Fruit fly (Drosophila melanogaster): ENCODE results near the gene Octbeta1R.

The Octbeta1R gene

dm6 chr3R:22538877-22539276 is 41.9 kb downstream of the Octbeta1R start:
- TF ChIP-seq h (GFP tag; optimal IDR thresholded peaks at IDR 0.05) (peak; percentile 13), ey (GFP tag; optimal IDR thresholded peaks at IDR 0.05) (no peak), foxo (GFP tag; optimal IDR thresholded peaks at IDR 0.05) (peak in 1 of 2 experiments; percentile 14), Rel (GFP tag; optimal IDR thresholded peaks at IDR 0.05) (no peak), Rel (tag; optimal IDR thresholded peaks at IDR 0.05) (no peak)

- TF ChIP-seq Myc (optimal IDR thresholded peaks at IDR 0.05), result no peak
- TF ChIP-seq HLH106 (tag; optimal IDR thresholded peaks at IDR 0.05), result no peak
- peak; percentile 4 for TF ChIP-seq Hr83 (GFP tag; optimal IDR thresholded peaks at IDR 0.05; ENCODE audit: poor library complexity, severe bottlenecking)
- peak; percentile 7 for TF ChIP-seq Vsx2 (GFP tag; optimal IDR thresholded peaks at IDR 0.05; ENCODE audit: partially characterized antibody)
- no peak for TF ChIP-seq pan (optimal IDR thresholded peaks at IDR 0.05)
- TF ChIP-seq ey (GFP tag; optimal IDR thresholded peaks at IDR 0.05), result no peak
- no peak for TF ChIP-seq br (GFP tag; optimal IDR thresholded peaks at IDR 0.05)
- TF ChIP-seq Jra (GFP tag; optimal IDR thresholded peaks at IDR 0.05), result no peak
- TF ChIP-seq Dif (GFP tag; optimal IDR thresholded peaks at IDR 0.05; ENCODE audit: partially characterized antibody), result no peak
These were observed 42.7 kb downstream of the Octbeta1R start, which contains the start of gene CG5326 for dm6 chr3R:22539762-22540161. Gene CG5326 (minus strand): TSS chr3R:22539919.

dm6 chr3R:22540686-22541085 is 43.7 kb downstream of the Octbeta1R start:
- TF ChIP-seq CG32264 (GFP tag; optimal IDR thresholded peaks at IDR 0.05), result no peak
- TF ChIP-seq GATAd (GFP tag; optimal IDR thresholded peaks at IDR 0.05), result no peak
- no peak for TF ChIP-seq Sp1 (GFP tag; optimal IDR thresholded peaks at IDR 0.05)
- no peak for TF ChIP-seq sage (GFP tag; optimal IDR thresholded peaks at IDR 0.05)
- TF ChIP-seq sv (GFP tag; optimal IDR thresholded peaks at IDR 0.05), result no peak
- no peak for TF ChIP-seq Dif (GFP tag; optimal IDR thresholded peaks at IDR 0.05; ENCODE audit: partially characterized antibody)
- no peak for TF ChIP-seq dl (GFP tag; optimal IDR thresholded peaks at IDR 0.05; ENCODE audit: insufficient read depth in 1 of 2, partially characterized antibody in 2 of 2)
- TF ChIP-seq lola (GFP tag; optimal IDR thresholded peaks at IDR 0.05), result no peak
- no peak for TF ChIP-seq Rel (GFP tag; optimal IDR thresholded peaks at IDR 0.05)
- no peak for TF ChIP-seq Rel (tag; optimal IDR thresholded peaks at IDR 0.05)
- no peak for TF ChIP-seq Dfd (GFP tag; optimal IDR thresholded peaks at IDR 0.05)
- no peak for TF ChIP-seq Abd-B (GFP tag; optimal IDR thresholded peaks at IDR 0.05)
- TF ChIP-seq br (GFP tag; optimal IDR thresholded peaks at IDR 0.05), result no peak

- TF ChIP-seq Hr83 (GFP tag; optimal IDR thresholded peaks at IDR 0.05; ENCODE audit: poor library complexity, severe bottlenecking) (no peak), sv (GFP tag; optimal IDR thresholded peaks at IDR 0.05) (no peak), dl (GFP tag; optimal IDR thresholded peaks at IDR 0.05; ENCODE audit: insufficient read depth in 1 of 2, partially characterized antibody in 2 of 2) (no peak), usp (GFP tag; optimal IDR thresholded peaks at IDR 0.05) (no peak), dmrt93B (GFP tag; optimal IDR thresholded peaks at IDR 0.05) (no peak), Hnf4 (GFP tag; optimal IDR thresholded peaks at IDR 0.05) (no peak), Vsx2 (GFP tag; optimal IDR thresholded peaks at IDR 0.05; ENCODE audit: partially characterized antibody) (no peak), psq (GFP tag; optimal IDR thresholded peaks at IDR 0.05) (no peak), CG32264 (GFP tag; optimal IDR thresholded peaks at IDR 0.05) (no peak), Abd-B (GFP tag; optimal IDR thresholded peaks at IDR 0.05) (no peak), woc (GFP tag; optimal IDR thresholded peaks at IDR 0.05) (no peak), ey (GFP tag; optimal IDR thresholded peaks at IDR 0.05) (no peak), h (GFP tag; optimal IDR thresholded peaks at IDR 0.05) (no peak), N (GFP tag; optimal IDR thresholded peaks at IDR 0.05) (no peak), HLH106 (tag; optimal IDR thresholded peaks at IDR 0.05) (no peak)
These were observed 45.9 kb downstream of the Octbeta1R start for dm6 chr3R:22542773-22543411.

- TF ChIP-seq Rel (GFP tag; optimal IDR thresholded peaks at IDR 0.05) (no peak), Rel (tag; optimal IDR thresholded peaks at IDR 0.05) (peak; percentile 61), Sp1 (GFP tag; optimal IDR thresholded peaks at IDR 0.05) (no peak)
These were observed 49.0 kb downstream of the Octbeta1R start for dm6 chr3R:22546017-22546416.

dm6 chr3R:22547585-22548022 is 50.6 kb downstream of the Octbeta1R start, which contains the start of gene AdipoR:
Gene AdipoR (minus strand): TSS chr3R:22547846.
- no peak for TF ChIP-seq Rel (GFP tag; optimal IDR thresholded peaks at IDR 0.05)
- TF ChIP-seq Rel (tag; optimal IDR thresholded peaks at IDR 0.05), result peak; percentile 78
- TF ChIP-seq sv (GFP tag; optimal IDR thresholded peaks at IDR 0.05), result no peak
- no peak for TF ChIP-seq CG9705 (GFP tag; optimal IDR thresholded peaks at IDR 0.05)
- TF ChIP-seq tai (GFP tag; optimal IDR thresholded peaks at IDR 0.05), result no peak
- TF ChIP-seq foxo (GFP tag; optimal IDR thresholded peaks at IDR 0.05), result peak in 1 of 2 experiments; percentile 8
- TF ChIP-seq Dfd (GFP tag; optimal IDR thresholded peaks at IDR 0.05), result no peak
- TF ChIP-seq lola (GFP tag; optimal IDR thresholded peaks at IDR 0.05), result no peak
- peak; percentile 1 for TF ChIP-seq fru (GFP tag; optimal IDR thresholded peaks at IDR 0.05)
- no peak for TF ChIP-seq HLH106 (tag; optimal IDR thresholded peaks at IDR 0.05)
- TF ChIP-seq N (GFP tag; optimal IDR thresholded peaks at IDR 0.05), result no peak
- peak; percentile 32 for TF ChIP-seq rgr (GFP tag; optimal IDR thresholded peaks at IDR 0.05)
- TF ChIP-seq GATAd (GFP tag; optimal IDR thresholded peaks at IDR 0.05), result no peak
- TF ChIP-seq Hr83 (GFP tag; optimal IDR thresholded peaks at IDR 0.05; ENCODE audit: poor library complexity, severe bottlenecking), result no peak
- no peak for TF ChIP-seq Myc (optimal IDR thresholded peaks at IDR 0.05)
- TF ChIP-seq h (GFP tag; optimal IDR thresholded peaks at IDR 0.05), result peak; percentile 43
- peak; percentile 11 for TF ChIP-seq Hnf4 (GFP tag; optimal IDR thresholded peaks at IDR 0.05)
- TF ChIP-seq psq (GFP tag; optimal IDR thresholded peaks at IDR 0.05), result no peak
- no peak for TF ChIP-seq pan (optimal IDR thresholded peaks at IDR 0.05)
- TF ChIP-seq CG32264 (GFP tag; optimal IDR thresholded peaks at IDR 0.05), result no peak
- TF ChIP-seq usp (GFP tag; optimal IDR thresholded peaks at IDR 0.05), result no peak
- no peak for TF ChIP-seq Jra (GFP tag; optimal IDR thresholded peaks at IDR 0.05)
- no peak for TF ChIP-seq dsf (GFP tag; optimal IDR thresholded peaks at IDR 0.05; ENCODE audit: borderline replicate concordance)
- TF ChIP-seq Vsx2 (GFP tag; optimal IDR thresholded peaks at IDR 0.05; ENCODE audit: partially characterized antibody), result no peak
- no peak for TF ChIP-seq Mio (GFP tag; optimal IDR thresholded peaks at IDR 0.05)
- TF ChIP-seq br (GFP tag; optimal IDR thresholded peaks at IDR 0.05), result no peak
- TF ChIP-seq sage (GFP tag; optimal IDR thresholded peaks at IDR 0.05), result no peak

Measured in whole organism, wandering third instar larva.